Worm (Caenorhabditis elegans) whole organism, midembryonic: ENCODE results near the gene F13C5.3.

ENCODE experiments used
- T22C8.4 ChIP-seq: fragments of 200-800 bp; sonication (Bioruptor generic); IDR thresholded peaks from 2 replicates; pipeline ENCODE4 v1.3.6; 2022; ENCODE audit warnings: missing genetic modification characterization, missing compliant biosample characterization
- cog-1 ChIP-seq: sonication (generic microtip); optimal IDR thresholded peaks from 2 replicates; lab custom pipeline; 2016; ENCODE audit warnings: missing genetic modification characterization, missing compliant biosample characterization
- flt-1 ChIP-seq: fragments of 200-800 bp; sonication (Bioruptor generic); IDR thresholded peaks from 2 replicates; pipeline ENCODE4 v1.3.6; 2022; ENCODE audit warnings: missing genetic modification characterization, missing compliant biosample characterization
- klf-2 ChIP-seq: fragments of 200-800 bp; sonication (Bioruptor generic); conservative IDR thresholded peaks from 2 replicates; pipeline ENCODE4 v1.3.6; 2022; ENCODE audit warnings: missing genetic modification reagents, missing genetic modification characterization, missing compliant biosample characterization
- med-1 ChIP-seq: sonication (generic microtip); optimal IDR thresholded peaks from 2 replicates; lab custom pipeline; 2017; ENCODE audit warnings: missing genetic modification characterization, mild to moderate bottlenecking, missing compliant biosample characterization, antibody characterized with exemption, missing genetic modification reagents; ENCODE audit not compliant: insufficient read depth
- ref-1 ChIP-seq: fragments of 200-800 bp; sonication (Bioruptor generic); conservative IDR thresholded peaks from 2 replicates; pipeline ENCODE4 v1.3.6; 2022; ENCODE audit warnings: missing genetic modification reagents, missing genetic modification characterization, missing compliant biosample characterization
- tab-1 ChIP-seq: fragments of 200-800 bp; sonication (Bioruptor generic); IDR thresholded peaks from 2 replicates; pipeline ENCODE4 v1.3.6; 2022; ENCODE audit warnings: missing genetic modification characterization, missing compliant biosample characterization
- ztf-23 ChIP-seq: fragments of 200-800 bp; sonication (Bioruptor generic); IDR thresholded peaks from 2 replicates; pipeline ENCODE4 v1.3.6; 2022; ENCODE audit warnings: missing genetic modification reagents, missing genetic modification characterization, missing compliant biosample characterization
- ztf-29 ChIP-seq: fragments of 200-800 bp; sonication (Bioruptor generic); IDR thresholded peaks from 2 replicates; pipeline ENCODE4 v1.3.6; 2022; ENCODE audit warnings: missing genetic modification reagents, missing genetic modification characterization, missing compliant biosample characterization

F13C5.3 gene

DNA sequence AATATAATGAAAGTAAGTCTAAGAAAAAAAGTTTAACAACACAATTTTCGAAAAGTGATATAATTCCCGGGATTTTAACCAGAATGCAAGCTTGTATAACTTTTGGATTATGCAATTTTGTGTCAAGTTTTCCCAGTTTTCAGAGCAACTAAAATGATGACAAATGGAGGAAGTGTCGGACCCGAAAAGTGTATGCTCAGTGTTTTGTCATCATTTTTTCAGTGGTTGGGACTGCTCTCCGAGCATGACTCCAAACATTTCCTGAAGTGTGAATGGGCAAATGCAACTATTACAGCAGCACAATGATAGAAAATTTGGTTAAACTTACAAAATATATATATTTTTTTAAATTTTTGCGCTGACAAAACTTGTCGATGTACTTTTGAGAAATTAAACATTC is 8.3 kb downstream of the F13C5.3 start:
- no peak for TF ChIP-seq T22C8.4 (GFP tag; lab: Robert Waterston, UW)
- TF ChIP-seq flt-1 = no peak
- TF ChIP-seq ztf-29 (GFP tag; lab: Robert Waterston, UW) = no peak
- no peak for TF ChIP-seq ref-1 (GFP tag; lab: Robert Waterston, UW)
- no peak for TF ChIP-seq med-1
- TF ChIP-seq cog-1 (tag; lab: Kevin White, UChicago) = no peak
- TF ChIP-seq klf-2 (GFP tag; lab: Robert Waterston, UW) = no peak
- TF ChIP-seq tab-1 (GFP tag; lab: Robert Waterston, UW) = no peak
- TF ChIP-seq ztf-23 (GFP tag; lab: Robert Waterston, UW) = no peak

- TF ChIP-seq T22C8.4 (GFP tag; lab: Robert Waterston, UW) (no peak), ref-1 (GFP tag; lab: Robert Waterston, UW) (no peak), ztf-23 (GFP tag; lab: Robert Waterston, UW) (no peak), med-1 (no peak), tab-1 (GFP tag; lab: Robert Waterston, UW) (no peak), cog-1 (tag; lab: Kevin White, UChicago) (no peak), klf-2 (GFP tag; lab: Robert Waterston, UW) (no peak), flt-1 (no peak), ztf-29 (GFP tag; lab: Robert Waterston, UW) (no peak)
Observed at ce11 chrX:587798-588197, 11.6 kb downstream of the F13C5.3 start, which contains the start of gene mrp-1. Gene mrp-1, minus strand, starts transcription at chrX:587898.

DNA sequence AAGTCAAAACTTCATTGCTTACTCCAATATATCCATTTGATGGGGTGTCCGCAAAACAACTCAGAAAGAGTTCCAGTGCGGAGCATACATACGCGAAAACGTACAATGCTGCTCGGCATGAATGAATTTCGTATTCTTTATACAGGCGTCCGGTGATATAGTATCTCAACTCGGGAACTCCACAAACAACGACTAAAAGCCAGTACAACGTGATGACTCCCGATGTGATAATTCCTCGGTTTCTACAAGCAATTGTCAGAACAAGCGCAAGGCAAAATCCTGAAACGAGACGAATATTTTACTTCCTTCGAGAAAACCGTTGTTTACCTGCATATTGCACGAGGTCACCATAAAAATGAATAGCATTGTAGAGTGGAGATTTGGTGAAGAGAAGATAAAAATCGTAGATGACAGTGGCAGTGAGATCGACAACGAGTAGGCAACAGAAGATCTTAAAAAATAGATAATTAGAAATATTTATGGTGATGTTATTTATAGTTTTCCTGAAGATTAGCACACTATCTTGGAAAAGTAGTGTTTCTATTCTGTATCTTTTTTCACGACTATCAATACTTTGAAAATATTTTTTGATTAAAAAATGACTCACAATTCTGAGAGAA is 13.7 kb downstream of the F13C5.3 start:
- TF ChIP-seq tab-1 (GFP tag; lab: Robert Waterston, UW) = no peak
- TF ChIP-seq ref-1 (GFP tag; lab: Robert Waterston, UW) = no peak
- TF ChIP-seq ztf-23 (GFP tag; lab: Robert Waterston, UW) = no peak
- TF ChIP-seq ztf-29 (GFP tag; lab: Robert Waterston, UW) = no peak
- TF ChIP-seq cog-1 (tag; lab: Kevin White, UChicago) = no peak
- no peak for TF ChIP-seq T22C8.4 (GFP tag; lab: Robert Waterston, UW)
- no peak for TF ChIP-seq flt-1
- no peak for TF ChIP-seq klf-2 (GFP tag; lab: Robert Waterston, UW)
- no peak for TF ChIP-seq med-1

DNA sequence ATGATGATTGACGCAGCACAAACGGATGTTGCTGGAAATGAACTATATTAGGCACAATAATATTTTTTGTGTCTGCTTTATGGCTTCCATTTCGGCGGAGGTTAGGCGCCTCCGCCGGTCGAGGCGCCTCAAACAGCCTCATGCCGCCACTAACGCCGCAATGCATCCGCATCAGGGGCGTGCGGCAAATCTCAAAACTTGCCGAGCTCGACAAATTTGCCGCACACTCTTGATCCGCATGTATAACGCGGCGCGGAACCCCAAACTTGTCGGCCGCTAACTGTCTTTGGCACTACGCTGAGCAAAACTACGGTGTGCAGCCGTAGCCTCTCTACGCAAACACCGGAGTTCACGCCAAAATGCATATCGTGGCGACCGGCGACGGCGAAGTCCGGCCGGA is 17.6 kb downstream of the F13C5.3 start:
- TF ChIP-seq ref-1 (GFP tag; lab: Robert Waterston, UW) = no peak

DNA sequence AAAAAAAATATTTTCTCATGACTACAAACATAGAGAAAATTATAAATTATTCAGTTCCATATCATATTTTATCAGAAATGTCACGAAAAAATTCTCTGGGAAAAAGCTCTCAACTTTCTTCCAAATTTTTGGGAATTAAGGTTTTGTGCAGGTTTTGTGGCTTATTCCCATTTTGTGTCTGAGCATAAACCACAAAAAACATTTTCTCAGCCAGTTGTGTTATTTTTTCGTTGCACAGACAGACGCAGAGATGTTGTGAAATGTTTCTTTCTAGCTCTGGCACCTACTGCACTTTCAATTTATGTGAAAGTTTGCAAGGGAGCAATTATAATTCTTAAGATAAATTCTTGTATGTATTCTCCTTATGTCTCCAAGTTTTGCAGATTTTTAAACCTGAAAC is 24.3 kb downstream of the F13C5.3 start:
- TF ChIP-seq tab-1 (GFP tag; lab: Robert Waterston, UW) (no peak), ztf-23 (GFP tag; lab: Robert Waterston, UW) (no peak), flt-1 (no peak), med-1 (no peak), ztf-29 (GFP tag; lab: Robert Waterston, UW) (no peak), T22C8.4 (GFP tag; lab: Robert Waterston, UW) (no peak), klf-2 (GFP tag; lab: Robert Waterston, UW) (no peak), cog-1 (tag; lab: Kevin White, UChicago) (no peak), ref-1 (GFP tag; lab: Robert Waterston, UW) (no peak)

DNA sequence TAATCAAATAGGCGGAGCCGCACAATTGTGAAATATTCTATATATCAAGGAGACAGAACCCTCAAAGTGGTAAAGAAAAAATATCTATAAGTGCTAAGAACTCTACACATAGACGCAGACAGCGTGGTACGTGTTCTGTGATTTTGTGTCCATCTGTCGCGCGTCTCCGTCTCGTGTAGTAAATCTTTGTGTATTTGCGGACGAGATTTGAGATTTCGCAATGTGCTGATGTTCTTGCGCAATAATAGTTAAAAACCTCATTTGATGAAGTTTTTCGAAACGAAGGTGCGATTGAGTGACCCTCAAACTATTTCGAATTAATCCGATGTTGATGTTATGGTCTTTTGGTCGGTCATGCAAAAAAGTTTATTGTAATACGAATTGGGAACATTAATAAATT is 26.1 kb downstream of the F13C5.3 start:
- TF ChIP-seq ref-1 (GFP tag; lab: Robert Waterston, UW) (no peak), ztf-29 (GFP tag; lab: Robert Waterston, UW) (no peak), ztf-23 (GFP tag; lab: Robert Waterston, UW) (no peak), cog-1 (tag; lab: Kevin White, UChicago) (no peak), med-1 (no peak), klf-2 (GFP tag; lab: Robert Waterston, UW) (no peak), flt-1 (no peak), tab-1 (GFP tag; lab: Robert Waterston, UW) (no peak), T22C8.4 (GFP tag; lab: Robert Waterston, UW) (no peak)

ce11 chrX:572601-573000 is 26.8 kb downstream of the F13C5.3 start, which contains the start of gene mrp-2:
Gene mrp-2, minus strand, starts transcription at chrX:572701.
- no peak for TF ChIP-seq klf-2 (GFP tag; lab: Robert Waterston, UW)
- TF ChIP-seq T22C8.4 (GFP tag; lab: Robert Waterston, UW) = no peak
- TF ChIP-seq ztf-29 (GFP tag; lab: Robert Waterston, UW) = no peak
- TF ChIP-seq ref-1 (GFP tag; lab: Robert Waterston, UW) = no peak
- no peak for TF ChIP-seq cog-1 (tag; lab: Kevin White, UChicago)
- no peak for TF ChIP-seq flt-1
- TF ChIP-seq tab-1 (GFP tag; lab: Robert Waterston, UW) = no peak
- TF ChIP-seq med-1 = no peak
- no peak for TF ChIP-seq ztf-23 (GFP tag; lab: Robert Waterston, UW)

ce11 chrX:571367-571766 is 28.0 kb downstream of the F13C5.3 start:
- TF ChIP-seq T22C8.4 (GFP tag; lab: Robert Waterston, UW) (no peak), klf-2 (GFP tag; lab: Robert Waterston, UW) (no peak), ztf-23 (GFP tag; lab: Robert Waterston, UW) (no peak), cog-1 (tag; lab: Kevin White, UChicago) (no peak), ztf-29 (GFP tag; lab: Robert Waterston, UW) (no peak), tab-1 (GFP tag; lab: Robert Waterston, UW) (no peak), med-1 (no peak)

DNA sequence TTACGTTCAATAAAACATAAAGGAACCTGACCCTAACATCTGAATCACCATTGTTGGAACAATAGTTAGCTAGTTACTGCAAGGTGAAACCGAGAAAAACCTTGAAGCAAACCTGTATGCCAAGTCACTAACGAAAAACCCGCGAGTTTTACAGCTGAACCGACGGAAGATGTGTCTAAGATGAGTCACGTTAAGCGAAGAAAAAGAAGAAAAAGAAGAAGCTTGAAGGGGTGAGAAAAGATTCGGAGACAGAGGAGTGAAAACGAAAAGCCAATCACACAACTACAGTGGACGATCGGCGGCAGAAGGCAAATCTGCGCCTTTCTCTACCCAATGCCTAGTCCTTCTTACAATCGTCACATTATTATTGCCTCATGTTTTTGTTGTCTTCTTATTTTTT is 41.5 kb downstream of the F13C5.3 start, which contains the start of gene nas-38:
Gene nas-38 (plus strand): TSS at position 301 of the 400 bp plus-strand sequence.
- no peak for TF ChIP-seq ztf-23 (GFP tag; lab: Robert Waterston, UW)
- TF ChIP-seq med-1 = no peak
- no peak for TF ChIP-seq ztf-29 (GFP tag; lab: Robert Waterston, UW)
- TF ChIP-seq cog-1 (tag; lab: Kevin White, UChicago) = no peak
- no peak for TF ChIP-seq tab-1 (GFP tag; lab: Robert Waterston, UW)
- no peak for TF ChIP-seq flt-1
- TF ChIP-seq T22C8.4 (GFP tag; lab: Robert Waterston, UW) = no peak
- no peak for TF ChIP-seq ref-1 (GFP tag; lab: Robert Waterston, UW)
- no peak for TF ChIP-seq klf-2 (GFP tag; lab: Robert Waterston, UW)
